In the genomic region with DNA sequence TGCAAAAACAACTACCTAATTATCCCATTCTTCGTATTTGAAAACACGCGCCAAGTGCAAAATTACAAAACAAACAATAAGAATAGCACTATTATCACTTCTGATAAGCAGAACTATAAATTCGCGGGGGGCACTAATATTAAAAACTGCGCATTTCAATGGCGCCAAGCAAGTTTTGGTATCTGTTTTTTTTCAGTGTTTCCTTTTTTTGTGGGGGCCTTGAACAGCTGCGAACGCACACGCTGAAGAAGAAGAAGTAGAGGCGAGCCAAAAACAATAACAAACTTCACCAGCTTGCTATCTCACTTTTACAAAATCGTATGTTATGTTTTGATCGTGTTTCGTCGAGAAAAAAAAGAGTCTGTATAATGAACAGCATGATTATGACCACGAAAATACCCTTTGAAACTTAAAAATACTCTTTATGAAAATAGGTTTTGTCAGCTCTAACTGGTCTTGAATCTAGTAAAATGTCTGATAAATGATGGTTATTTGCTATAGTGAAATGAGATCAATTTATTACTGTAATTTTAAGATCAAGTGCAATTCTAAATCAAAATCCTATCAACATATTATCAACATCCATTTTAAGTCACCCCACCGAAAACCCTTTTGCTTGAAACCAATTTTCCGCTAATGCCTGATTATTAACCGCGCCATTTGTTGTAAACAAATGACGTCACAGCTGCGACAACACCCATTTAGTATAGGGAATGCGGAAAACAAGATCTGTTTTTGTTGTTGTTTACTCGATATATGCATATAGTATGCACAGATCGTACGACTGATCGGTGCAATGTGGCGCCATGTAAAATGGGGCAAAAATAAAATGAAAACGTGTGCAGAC, we compare ENCODE assay signal across 2 fruit fly cellular contexts.
TF ChIP-seq lines count a peak whose summit lies in the region.

No protein-coding gene starts in this region.

TF ChIP-seq in whole organism, embryonic, 481 proteins besides CTCF, POLR2A, EP300 and RAD21 (continued from another document and continues in another):
- TF ChIP-seq CHES-1-like (GFP tag; optimal IDR thresholded peaks at IDR 0.05; lab: Kevin White, UChicago) (peak; percentile 84), wor (GFP tag; IDR thresholded peaks at IDR 0.05; lab: Robert Waterston, UW) (no peak), CG7987 (GFP tag; optimal IDR thresholded peaks at IDR 0.05; lab: Kevin White, UChicago) (peak; percentile 75), Side (GFP tag; optimal IDR thresholded peaks at IDR 0.05; lab: Kevin White, UChicago) (peak; percentile 60), CG3838 (GFP tag; optimal IDR thresholded peaks at IDR 0.05; lab: Kevin White, UChicago) (peak; percentile 16), ranshi (GFP tag; IDR thresholded peaks at IDR 0.05; lab: Robert Waterston, UW) (peak; percentile 73), Vsx1 (GFP tag; optimal IDR thresholded peaks at IDR 0.05; lab: Kevin White, UChicago) (no peak), CG10979 (tag; optimal IDR thresholded peaks at IDR 0.05; lab: Kevin White, UChicago) (peak; percentile 12), kni (GFP tag; optimal IDR thresholded peaks at IDR 0.05; lab: Kevin White, UChicago) (no peak), hbn (GFP tag; IDR thresholded peaks at IDR 0.05; lab: Robert Waterston, UW; ENCODE audit: partially characterized antibody) (no peak), chn (GFP tag; optimal IDR thresholded peaks at IDR 0.05; lab: Kevin White, UChicago) (peak; percentile 49), CG13894 (tag; optimal IDR thresholded peaks at IDR 0.05; lab: Kevin White, UChicago) (peak; percentile 84), twi (tag; optimal IDR thresholded peaks at IDR 0.05; lab: Kevin White, UChicago) (no peak), CG10543 (GFP tag; optimal IDR thresholded peaks at IDR 0.05; lab: Kevin White, UChicago) (peak; percentile 79), Atf6 (GFP tag; IDR thresholded peaks at IDR 0.05; lab: Robert Waterston, UW) (peak; percentile 45; the same call in 1 of the 2 replicates), MTF-1 (GFP tag; optimal IDR thresholded peaks at IDR 0.05; lab: Kevin White, UChicago; ENCODE audit: borderline replicate concordance) (peak; percentile 46), CG1233 (GFP tag; optimal IDR thresholded peaks at IDR 0.05; lab: Kevin White, UChicago) (peak; percentile 51), jumu (GFP tag; optimal IDR thresholded peaks at IDR 0.05; lab: Kevin White, UChicago) (peak; percentile 67), CG7928 (GFP tag; optimal IDR thresholded peaks at IDR 0.05; lab: Kevin White, UChicago) (no peak), vnd (GFP tag; IDR thresholded peaks at IDR 0.05; lab: Robert Waterston, UW; ENCODE audit: partially characterized antibody) (no peak), CG31365 (tag; optimal IDR thresholded peaks at IDR 0.05; lab: Kevin White, UChicago) (no peak), cwo (GFP tag; optimal IDR thresholded peaks at IDR 0.05; lab: Kevin White, UChicago) (peak; percentile 75), ewg (GFP tag; optimal IDR thresholded peaks at IDR 0.05; lab: Kevin White, UChicago) (peak; percentile 6), D19B (GFP tag; optimal IDR thresholded peaks at IDR 0.05; lab: Kevin White, UChicago) (peak; percentile 83), Meics (GFP tag; optimal IDR thresholded peaks at IDR 0.05; lab: Kevin White, UChicago) (peak; percentile 63), CG5180 (GFP tag; optimal IDR thresholded peaks at IDR 0.05; lab: Kevin White, UChicago) (peak; percentile 28), sna (GFP tag; IDR thresholded peaks at IDR 0.05; lab: Robert Waterston, UW; ENCODE audit: partially characterized antibody) (no peak), ssp (GFP tag; IDR thresholded peaks at IDR 0.05; lab: Robert Waterston, UW) (no peak), so (GFP tag; IDR thresholded peaks at IDR 0.05; lab: Robert Waterston, UW) (peak; percentile 53), sisA (GFP tag; IDR thresholded peaks at IDR 0.05; lab: Robert Waterston, UW) (peak; percentile 54; the same call in 1 of the 2 replicates), CG10431 (GFP tag; optimal IDR thresholded peaks at IDR 0.05; lab: Kevin White, UChicago) (no peak), trh (GFP tag; optimal IDR thresholded peaks at IDR 0.05; lab: Kevin White, UChicago) (no peak), jigr1 (GFP tag; IDR thresholded peaks at IDR 0.05; lab: Robert Waterston, UW) (no peak), Dip3 (GFP tag; optimal IDR thresholded peaks at IDR 0.05; lab: Kevin White, UChicago) (peak; percentile 61), Adf1 (GFP tag; IDR thresholded peaks at IDR 0.05; lab: Robert Waterston, UW) (no peak; the same call in 1 of the 2 replicates), CG1529 (GFP tag; optimal IDR thresholded peaks at IDR 0.05; lab: Kevin White, UChicago) (no peak), tio (GFP tag; optimal IDR thresholded peaks at IDR 0.05; lab: Kevin White, UChicago) (peak; percentile 46), oc (tag; optimal IDR thresholded peaks at IDR 0.05; lab: Kevin White, UChicago) (peak; percentile 36), CG18262 (tag; optimal IDR thresholded peaks at IDR 0.05; lab: Kevin White, UChicago) (peak; percentile 62), lola (GFP tag; optimal IDR thresholded peaks at IDR 0.05; lab: Kevin White, UChicago) (peak in 1 of 3 experiments; percentile 23), Eip74EF (GFP tag; optimal IDR thresholded peaks at IDR 0.05; lab: Kevin White, UChicago) (peak in 1 of 2 experiments; percentile 94), dati (GFP tag; IDR thresholded peaks at IDR 0.05; lab: Robert Waterston, UW) (no peak), CG11723 (GFP tag; optimal IDR thresholded peaks at IDR 0.05; lab: Kevin White, UChicago) (peak; percentile 51), sens-2 (GFP tag; IDR thresholded peaks at IDR 0.05; lab: Robert Waterston, UW) (no peak), tx (GFP tag; optimal IDR thresholded peaks at IDR 0.05; lab: Kevin White, UChicago) (peak; percentile 49), CG11093 (GFP tag; IDR thresholded peaks at IDR 0.05; lab: Robert Waterston, UW) (0 out of 3 replicates have a peak, but pooled peaks have one; percentile 37), eyg (GFP tag; optimal IDR thresholded peaks at IDR 0.05; lab: Kevin White, UChicago) (no peak), ap (GFP tag; IDR thresholded peaks at IDR 0.05; lab: Robert Waterston, UW) (peak; percentile 60), tll (GFP tag; optimal IDR thresholded peaks at IDR 0.05; lab: Kevin White, UChicago) (no peak), nau (GFP tag; optimal IDR thresholded peaks at IDR 0.05; lab: Kevin White, UChicago) (no peak), CG12769 (tag; optimal IDR thresholded peaks at IDR 0.05; lab: Kevin White, UChicago) (peak; percentile 52), Chrac-16 (GFP tag; optimal IDR thresholded peaks at IDR 0.05; lab: Kevin White, UChicago) (peak; percentile 67), shn (GFP tag; optimal IDR thresholded peaks at IDR 0.05; lab: Kevin White, UChicago) (peak; percentile 71), odd (GFP tag; optimal IDR thresholded peaks at IDR 0.05; lab: Kevin White, UChicago) (peak; percentile 45), pzg (GFP tag; optimal IDR thresholded peaks at IDR 0.05; lab: Kevin White, UChicago) (no peak), CG32772 (GFP tag; IDR thresholded peaks at IDR 0.05; lab: Robert Waterston, UW) (peak; percentile 53), CG6654 (GFP tag; optimal IDR thresholded peaks at IDR 0.05; lab: Kevin White, UChicago) (no peak), schlank (tag; optimal IDR thresholded peaks at IDR 0.05; lab: Kevin White, UChicago) (no peak), grn (GFP tag; optimal IDR thresholded peaks at IDR 0.05; lab: Kevin White, UChicago) (peak; percentile 23)

TF ChIP-seq in whole organism, prepupa, 60 proteins besides CTCF, POLR2A, EP300 and RAD21 (continued from another document):
- TF ChIP-seq CG6792 (GFP tag; optimal IDR thresholded peaks at IDR 0.05; lab: Kevin White, UChicago) (peak; percentile 56), salr (GFP tag; optimal IDR thresholded peaks at IDR 0.05; lab: Kevin White, UChicago) (no peak), CG16779 (tag; optimal IDR thresholded peaks at IDR 0.05; lab: Kevin White, UChicago) (no peak), Ets21C (GFP tag; optimal IDR thresholded peaks at IDR 0.05; lab: Kevin White, UChicago) (peak; percentile 19), spab (GFP tag; optimal IDR thresholded peaks at IDR 0.05; lab: Kevin White, UChicago) (no peak), Sox15 (GFP tag; optimal IDR thresholded peaks at IDR 0.05; lab: Kevin White, UChicago) (peak; percentile 11), Sox102F (GFP tag; optimal IDR thresholded peaks at IDR 0.05; lab: Kevin White, UChicago) (peak; percentile 70), acj6 (GFP tag; optimal IDR thresholded peaks at IDR 0.05; lab: Kevin White, UChicago) (peak; percentile 53), Eip75B (GFP tag; optimal IDR thresholded peaks at IDR 0.05; lab: Kevin White, UChicago) (peak; percentile 16), CG34406 (GFP tag; optimal IDR thresholded peaks at IDR 0.05; lab: Kevin White, UChicago) (peak; percentile 28), eg (GFP tag; IDR thresholded peaks at IDR 0.05; lab: Robert Waterston, UW) (peak; percentile 71), Blimp-1 (GFP tag; optimal IDR thresholded peaks at IDR 0.05; lab: Kevin White, UChicago) (no peak)
